Worm (Caenorhabditis elegans) whole organism, late embryonic: ENCODE results near the gene F08F8.9.

Experiments
- elt-2 ChIP-seq: sonication (generic microtip); optimal IDR thresholded peaks from 2 replicates; lab custom pipeline; 2016; ENCODE audit warnings: missing genetic modification reagents, missing genetic modification characterization, missing compliant biosample characterization
- nhr-11 ChIP-seq: fragments of 150-350 bp; optimal IDR thresholded peaks from 2 replicates; lab custom pipeline; 2014; ENCODE audit warnings: missing biosample characterization, missing genetic modification characterization
- npax-4 ChIP-seq: sonication (generic microtip); optimal IDR thresholded peaks from 2 replicates; lab custom pipeline; 2016; ENCODE audit warnings: missing genetic modification characterization, missing compliant biosample characterization
- pros-1 ChIP-seq: fragments of 150-350 bp; optimal IDR thresholded peaks from 2 replicates; lab custom pipeline; 2014; ENCODE audit warnings: missing biosample characterization, missing genetic modification reagents, missing genetic modification characterization
- ztf-16 ChIP-seq: sonication (generic microtip); optimal IDR thresholded peaks from 2 replicates; lab custom pipeline; 2017; ENCODE audit warnings: missing genetic modification characterization, missing compliant biosample characterization

ce11 chrIII:7383733-7384132 lies 30.0 kb upstream of the F08F8.9 start, which contains the start of gene tbp-1:
- TF ChIP-seq elt-2 (no peak), ztf-16 (tag; lab: Kevin White, UChicago) (no peak), nhr-11 (no peak), pros-1 (no peak), npax-4 (no peak)
